Worm (Caenorhabditis elegans): ENCODE data around the gene memb-1.

Gene memb-1

DNA sequence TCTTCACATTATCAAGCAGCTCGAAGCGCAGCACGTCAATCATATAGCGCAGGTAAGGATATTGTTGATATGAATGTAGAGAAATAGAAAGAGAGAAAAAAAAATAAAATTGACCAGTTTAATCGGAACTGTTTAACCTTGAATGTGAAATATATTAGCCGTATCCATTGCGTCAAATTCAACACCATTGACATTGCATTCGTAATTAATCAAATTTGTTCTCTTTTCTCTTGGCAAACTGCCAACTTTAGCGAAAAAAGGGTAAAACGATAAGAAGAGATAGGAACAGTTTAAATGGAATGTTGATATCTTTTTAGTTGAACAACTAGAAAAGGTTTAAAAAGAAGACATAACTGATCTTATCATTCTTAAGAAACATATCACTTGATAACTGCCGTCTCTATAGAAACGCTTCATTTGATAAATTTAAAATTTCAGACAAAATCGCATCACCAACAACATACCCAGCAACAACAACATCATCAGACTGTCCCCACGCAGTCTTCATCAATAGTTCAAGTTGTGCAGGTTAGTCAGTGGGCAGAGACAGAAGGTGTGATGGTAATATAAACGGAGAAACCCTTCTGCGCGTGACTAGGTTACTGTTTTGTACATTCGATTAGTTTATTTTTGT lies 37.6 kb downstream of the memb-1 start (continued):
- no peak for TF ChIP-seq ztf-4 (tag; optimal IDR thresholded peaks at IDR 0.05)
- no peak for TF ChIP-seq elt-2 (tag; optimal IDR thresholded peaks at IDR 0.05)
- TF ChIP-seq pag-3 (tag; optimal IDR thresholded peaks at IDR 0.05; ENCODE audit: borderline replicate concordance, insufficient read depth), result no peak
- no peak for TF ChIP-seq xbp-1 (tag; optimal IDR thresholded peaks at IDR 0.05)
- TF ChIP-seq F16B12.6 (tag; optimal IDR thresholded peaks at IDR 0.05), result no peak
- TF ChIP-seq ces-1 (GFP tag; optimal IDR thresholded peaks at IDR 0.05), result no peak
- no peak for TF ChIP-seq ceh-63 (GFP tag; optimal IDR thresholded peaks at IDR 0.05)
- TF ChIP-seq C04F5.9 (tag; optimal IDR thresholded peaks at IDR 0.05), result no peak
- no peak for TF ChIP-seq pqm-1 (tag; optimal IDR thresholded peaks at IDR 0.05)
- TF ChIP-seq lin-15B (tag; optimal IDR thresholded peaks at IDR 0.05), result no peak
- no peak for TF ChIP-seq vab-15 (tag; optimal IDR thresholded peaks at IDR 0.05)
- no peak for TF ChIP-seq nhr-77 (tag; optimal IDR thresholded peaks at IDR 0.05)
- no peak for TF ChIP-seq efl-3 (GFP tag; optimal IDR thresholded peaks at IDR 0.05)
- peak; percentile 55 for TF ChIP-seq irx-1 (tag; optimal IDR thresholded peaks at IDR 0.05)
- TF ChIP-seq dpl-1 (GFP tag; optimal IDR thresholded peaks at IDR 0.05), result no peak
- peak; percentile 67 for TF ChIP-seq blmp-1 (tag; optimal IDR thresholded peaks at IDR 0.05)
- TF ChIP-seq fkh-8 (tag; optimal IDR thresholded peaks at IDR 0.05), result no peak
- TF ChIP-seq ceh-88 (GFP tag; IDR thresholded peaks at IDR 0.05), result no peak
- no peak for TF ChIP-seq ztf-11 (tag; optimal IDR thresholded peaks at IDR 0.05)
- TF ChIP-seq Y116A8C.19 (tag; optimal IDR thresholded peaks at IDR 0.05; ENCODE audit: borderline replicate concordance), result no peak
- no peak for TF ChIP-seq lin-39 (tag; optimal IDR thresholded peaks at IDR 0.05)
- TF ChIP-seq unc-86 (tag; optimal IDR thresholded peaks at IDR 0.05), result no peak
- no peak for TF ChIP-seq skn-1 (tag; optimal IDR thresholded peaks at IDR 0.05)
- no peak for TF ChIP-seq nhr-47 (tag; optimal IDR thresholded peaks at IDR 0.05)
- no peak for TF ChIP-seq snpc-4 (tag; optimal IDR thresholded peaks at IDR 0.05)
- no peak for TF ChIP-seq nhr-237 (tag; optimal IDR thresholded peaks at IDR 0.05)
- TF ChIP-seq dsc-1 (tag; optimal IDR thresholded peaks at IDR 0.05), result no peak
- no peak for TF ChIP-seq mef-2 (tag; optimal IDR thresholded peaks at IDR 0.05)
- no peak for TF ChIP-seq tlp-1 (tag; optimal IDR thresholded peaks at IDR 0.05)
- TF ChIP-seq aly-2 (tag; optimal IDR thresholded peaks at IDR 0.05), result no peak
- no peak for TF ChIP-seq pax-3 (tag; optimal IDR thresholded peaks at IDR 0.05)
- no peak for TF ChIP-seq swsn-7 (tag; optimal IDR thresholded peaks at IDR 0.05)
- no peak for TF ChIP-seq ama-1 (optimal IDR thresholded peaks at IDR 0.05)
- no peak for TF ChIP-seq zag-1 (tag; optimal IDR thresholded peaks at IDR 0.05)
- TF ChIP-seq nhr-12 (tag; optimal IDR thresholded peaks at IDR 0.05), result no peak
- TF ChIP-seq alr-1 (tag; optimal IDR thresholded peaks at IDR 0.05; ENCODE audit: borderline replicate concordance), result no peak
- no peak for TF ChIP-seq unc-98 (GFP tag; IDR thresholded peaks at IDR 0.05)
- no peak for TF ChIP-seq ceh-8 (GFP tag; optimal IDR thresholded peaks at IDR 0.05)
- no peak for TF ChIP-seq zip-4 (GFP tag; optimal IDR thresholded peaks at IDR 0.05)
- TF ChIP-seq C34B4.2 (tag; optimal IDR thresholded peaks at IDR 0.05), result no peak
- no peak for TF ChIP-seq nhr-11 (tag; optimal IDR thresholded peaks at IDR 0.05)
- peak in 1 of 2 experiments; percentile 46 for TF ChIP-seq lin-35 (GFP tag; optimal IDR thresholded peaks at IDR 0.05)
- TF ChIP-seq nhr-85 (tag), result peak; percentile 93
- no peak for TF ChIP-seq unc-130 (tag; optimal IDR thresholded peaks at IDR 0.05)
- no peak for TF ChIP-seq sup-37 (GFP tag; optimal IDR thresholded peaks at IDR 0.05)
- TF ChIP-seq lsy-2 (tag; optimal IDR thresholded peaks at IDR 0.05), result peak; percentile 14 to 20
- no peak for TF ChIP-seq sptf-1 (tag; optimal IDR thresholded peaks at IDR 0.05)
- TF ChIP-seq unc-30 (tag; optimal IDR thresholded peaks at IDR 0.05), result no peak
- TF ChIP-seq sox-4 (tag; optimal IDR thresholded peaks at IDR 0.05), result no peak
- no peak for TF ChIP-seq nhr-84 (tag; optimal IDR thresholded peaks at IDR 0.05)
- no peak for TF ChIP-seq rnt-1 (tag; optimal IDR thresholded peaks at IDR 0.05)
- TF ChIP-seq aha-1 (tag; optimal IDR thresholded peaks at IDR 0.05), result no peak
- no peak for TF ChIP-seq ceh-82 (tag; optimal IDR thresholded peaks at IDR 0.05)
- no peak for TF ChIP-seq ceh-90 (tag; optimal IDR thresholded peaks at IDR 0.05)

All from whole organism, L1 larva.